Fruit fly (Drosophila melanogaster): ENCODE measurements around the gene CG9044.

dm6 chr2L:5945651-5946547 is 3.4 kb upstream of the CG9044 start:
- TF ChIP-seq CG8478 (optimal IDR thresholded peaks at IDR 0.05), result no peak
- no peak for TF ChIP-seq CTCF (optimal IDR thresholded peaks at IDR 0.05)

Measured in S2 (cell line).